Fruit fly (Drosophila melanogaster): ENCODE data around the gene Usp7.

Usp7 gene

DNA sequence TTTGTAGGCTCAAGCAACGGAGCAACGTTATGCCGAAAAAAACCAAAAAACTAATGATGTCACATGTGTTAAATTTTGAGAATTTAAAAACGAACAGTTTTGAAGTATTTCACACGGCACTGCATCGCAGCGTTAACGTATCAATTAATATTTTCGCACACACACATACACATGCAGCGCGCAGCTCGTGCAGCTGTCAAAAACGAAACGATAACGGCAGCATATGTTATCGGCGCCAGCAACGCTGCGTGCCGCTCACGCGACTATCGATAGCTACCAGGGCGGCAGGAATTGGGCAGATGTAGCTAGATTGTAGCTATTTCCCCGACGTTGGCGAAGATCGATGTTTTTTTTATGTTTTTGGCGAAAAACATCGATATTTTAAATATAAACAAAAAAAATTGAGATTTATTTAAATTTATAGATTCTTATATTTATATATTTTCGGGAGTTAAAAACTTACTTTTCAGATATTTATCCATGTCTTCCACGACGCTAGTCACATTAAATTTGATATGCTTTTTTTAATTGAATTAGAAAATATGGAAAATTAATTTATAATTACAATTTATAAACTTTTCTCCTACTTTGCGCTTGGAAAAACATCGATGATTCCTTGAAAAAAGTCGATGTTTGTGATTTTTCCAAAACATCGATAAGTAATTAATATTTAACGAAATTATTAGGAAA is at the start of gene Usp7:
TSS of gene Usp7 (minus strand) at position 208 of the 690 bp plus-strand sequence.
- TF ChIP-seq CG8478 (optimal IDR thresholded peaks at IDR 0.05), result no peak

DNA sequence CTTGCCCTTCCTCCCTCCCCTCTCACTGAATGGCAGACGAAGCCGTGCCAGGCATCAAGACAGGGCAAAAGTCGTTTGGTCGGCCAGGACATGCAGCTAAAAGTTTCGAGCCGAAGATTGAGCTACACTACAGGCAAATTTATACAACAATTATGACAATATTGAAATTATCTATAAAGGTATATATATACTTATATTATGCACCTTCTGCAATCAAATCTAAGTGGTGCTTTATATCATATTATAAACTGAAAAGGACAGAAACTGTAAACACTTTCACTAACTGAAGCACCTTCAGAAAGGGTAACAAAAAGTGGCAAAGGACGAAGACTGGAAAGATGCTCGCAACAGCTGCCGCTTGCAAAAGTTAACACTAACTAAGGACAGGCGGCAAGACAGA is 47.4 kb upstream of the Usp7 start:
- TF ChIP-seq psq (optimal IDR thresholded peaks at IDR 0.05) (no peak), CG8478 (optimal IDR thresholded peaks at IDR 0.05) (no peak), EcR (GFP tag; optimal IDR thresholded peaks at IDR 0.05) (no peak), pan (optimal IDR thresholded peaks at IDR 0.05) (no peak), usp (GFP tag; optimal IDR thresholded peaks at IDR 0.05) (no peak), Dll (optimal IDR thresholded peaks at IDR 0.05) (no peak)

DNA sequence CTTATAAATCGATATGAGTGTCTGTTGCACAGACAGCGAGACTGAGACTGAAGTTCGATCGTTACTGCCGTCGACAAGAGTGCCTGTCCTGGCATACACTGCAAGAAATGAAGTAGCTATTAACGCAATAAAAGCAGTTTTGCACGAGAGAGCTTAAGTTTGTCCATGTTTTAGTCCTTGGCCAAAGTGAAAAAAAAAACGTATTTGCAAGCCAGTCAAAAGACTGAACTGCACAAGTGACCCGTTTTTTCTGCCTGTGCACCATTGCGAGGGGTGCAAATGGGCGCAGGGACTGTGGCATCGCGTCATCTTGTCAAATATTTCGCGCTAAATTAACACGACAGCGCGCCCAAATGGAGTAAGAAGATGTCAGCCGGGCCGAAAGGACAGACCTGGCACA is 46.7 kb upstream of the Usp7 start:
- TF ChIP-seq EcR (GFP tag; optimal IDR thresholded peaks at IDR 0.05) (no peak), psq (optimal IDR thresholded peaks at IDR 0.05) (no peak), pan (optimal IDR thresholded peaks at IDR 0.05) (no peak), CG8478 (optimal IDR thresholded peaks at IDR 0.05) (no peak), Dll (optimal IDR thresholded peaks at IDR 0.05) (no peak), usp (GFP tag; optimal IDR thresholded peaks at IDR 0.05) (no peak)

DNA sequence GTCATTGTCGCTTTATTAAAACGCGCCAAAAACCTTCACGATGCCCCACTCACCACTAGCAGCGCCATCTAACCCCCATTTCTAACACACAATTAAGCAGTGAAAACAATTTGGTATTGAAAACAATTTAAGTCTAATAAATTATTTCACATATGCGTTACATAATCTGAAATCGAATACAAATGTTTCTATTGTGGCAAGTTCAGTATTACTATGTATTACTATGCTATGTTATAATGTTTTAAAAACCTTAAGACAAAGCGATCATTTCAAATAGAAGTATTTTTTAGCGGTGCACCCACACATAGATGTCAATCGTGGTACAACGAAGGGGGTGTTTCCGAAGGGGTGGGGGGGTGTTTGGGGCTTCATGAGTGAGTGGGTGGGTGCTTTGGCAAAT is 44.8 kb upstream of the Usp7 start:
- TF ChIP-seq EcR (GFP tag; optimal IDR thresholded peaks at IDR 0.05) (no peak), psq (optimal IDR thresholded peaks at IDR 0.05) (no peak), CG8478 (optimal IDR thresholded peaks at IDR 0.05) (no peak), Dll (optimal IDR thresholded peaks at IDR 0.05) (no peak)

DNA sequence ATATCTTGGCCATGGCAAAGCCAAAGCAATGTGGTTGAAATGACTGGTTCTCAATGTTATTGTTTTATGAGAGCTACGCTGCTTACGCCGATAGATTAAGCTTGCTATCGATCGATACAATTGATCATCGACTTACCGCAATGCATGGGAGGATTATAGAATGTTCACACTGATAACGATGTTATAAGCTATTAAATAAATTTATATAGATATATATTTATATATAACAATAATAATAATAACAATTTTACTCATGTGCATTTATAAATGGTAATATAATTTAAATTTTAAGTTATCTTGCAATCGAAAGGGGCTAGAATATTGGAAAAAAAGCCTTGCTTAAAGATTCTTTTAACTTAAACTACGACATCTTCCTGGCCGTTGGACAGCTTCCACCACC is 43.9 kb upstream of the Usp7 start, which contains the start of gene moon:
TSS of gene moon (minus strand) at position 101 of the 400 bp plus-strand sequence.
- TF ChIP-seq EcR (GFP tag; optimal IDR thresholded peaks at IDR 0.05) (no peak), psq (optimal IDR thresholded peaks at IDR 0.05) (no peak), Dll (optimal IDR thresholded peaks at IDR 0.05) (no peak), usp (GFP tag; optimal IDR thresholded peaks at IDR 0.05) (no peak)

DNA sequence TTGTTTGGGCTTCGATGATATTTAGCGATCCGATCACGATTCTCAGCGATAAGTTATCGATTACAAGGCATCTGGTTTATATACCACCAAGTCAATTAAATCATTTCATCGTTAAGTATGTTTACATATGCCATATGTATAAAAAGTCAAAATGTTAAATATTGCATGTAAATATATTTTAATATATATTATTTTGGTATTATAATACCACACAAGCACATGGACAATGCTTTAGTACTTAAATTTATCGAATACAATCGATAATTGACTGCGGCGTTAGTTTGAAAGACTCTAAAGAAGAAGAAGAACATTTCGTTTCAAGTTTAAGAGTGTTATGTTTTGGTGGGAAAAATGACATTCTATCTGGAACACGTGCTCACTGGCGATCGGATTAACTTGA is 41.3 kb upstream of the Usp7 start, which contains the start of gene CG34323:
TSS of gene CG34323 (plus strand) at position 301 of the 400 bp plus-strand sequence.
- TF ChIP-seq pan (optimal IDR thresholded peaks at IDR 0.05), result no peak
- TF ChIP-seq usp (GFP tag; optimal IDR thresholded peaks at IDR 0.05), result no peak
- TF ChIP-seq psq (optimal IDR thresholded peaks at IDR 0.05), result no peak
- no peak for TF ChIP-seq CG8478 (optimal IDR thresholded peaks at IDR 0.05)
- TF ChIP-seq EcR (GFP tag; optimal IDR thresholded peaks at IDR 0.05), result no peak
- TF ChIP-seq Dll (optimal IDR thresholded peaks at IDR 0.05), result no peak

DNA sequence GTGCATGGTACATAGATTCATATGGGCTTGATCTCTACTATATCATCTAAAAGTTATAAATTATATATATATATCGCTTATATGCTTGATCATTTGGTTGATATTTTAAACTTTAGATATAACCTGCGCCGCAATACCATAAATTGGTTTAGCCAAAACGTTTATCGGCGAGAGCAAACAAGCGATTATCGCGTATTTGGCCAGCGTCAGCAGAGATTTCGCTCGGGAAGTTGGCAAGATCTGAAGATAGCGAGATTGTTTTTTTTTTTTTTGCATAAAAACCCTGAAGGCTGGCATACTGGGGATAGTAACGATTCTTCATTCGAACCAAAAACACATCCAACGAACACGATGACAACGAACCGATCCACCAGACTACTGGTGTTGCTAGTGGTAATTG is 30.7 kb upstream of the Usp7 start, which contains the start of gene Muc11A:
TSS of gene Muc11A (plus strand) at position 301 of the 400 bp plus-strand sequence.
- TF ChIP-seq Dll (optimal IDR thresholded peaks at IDR 0.05) (no peak), CG8478 (optimal IDR thresholded peaks at IDR 0.05) (no peak)

DNA sequence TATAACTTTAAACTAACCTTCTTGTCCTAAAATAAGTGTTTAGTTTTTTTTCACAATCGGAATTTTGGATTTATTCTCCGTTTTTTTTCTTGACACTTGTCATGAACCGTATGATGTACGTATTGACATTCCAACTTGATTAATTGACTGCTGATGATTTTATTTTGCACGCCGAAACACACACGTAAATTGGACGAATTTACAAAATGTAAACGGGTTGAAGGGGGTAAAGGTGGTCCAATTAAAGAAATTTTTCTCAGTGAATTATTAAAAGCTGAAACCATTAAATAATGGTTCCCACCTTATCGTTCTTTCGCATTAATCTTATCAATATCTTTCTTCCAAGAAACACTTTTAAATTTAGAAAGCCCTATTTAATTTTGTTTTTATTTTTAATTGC is 27.7 kb upstream of the Usp7 start, which contains the start of gene Uch-L5R:
TSS of gene Uch-L5R (minus strand) at position 101 of the 400 bp plus-strand sequence.
- TF ChIP-seq Dll (optimal IDR thresholded peaks at IDR 0.05) (no peak), pan (optimal IDR thresholded peaks at IDR 0.05) (no peak), usp (GFP tag; optimal IDR thresholded peaks at IDR 0.05) (no peak)

DNA sequence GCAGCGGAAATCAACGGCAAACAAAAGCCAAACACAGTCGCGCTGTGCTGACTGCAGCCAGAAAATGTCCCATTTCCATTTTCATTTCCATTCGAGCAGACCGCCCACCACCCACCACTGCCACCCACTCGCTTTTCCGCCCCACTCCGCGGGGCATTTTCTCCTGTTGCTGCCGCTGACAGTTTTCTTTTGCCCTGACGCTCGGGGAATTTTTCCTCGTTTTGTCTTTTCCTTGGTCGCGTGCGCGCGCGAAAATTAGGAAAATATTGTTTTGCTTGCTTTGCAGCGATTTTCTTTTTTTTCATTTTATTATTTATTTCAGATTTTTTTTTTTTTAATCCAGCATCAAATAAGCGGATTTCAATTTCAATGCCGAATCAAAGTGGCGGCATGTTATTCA is 21.5 kb upstream of the Usp7 start:
- no peak for TF ChIP-seq usp (GFP tag; optimal IDR thresholded peaks at IDR 0.05)
- no peak for TF ChIP-seq pan (optimal IDR thresholded peaks at IDR 0.05)
- TF ChIP-seq CG8478 (optimal IDR thresholded peaks at IDR 0.05), result no peak
- TF ChIP-seq psq (optimal IDR thresholded peaks at IDR 0.05), result no peak
- TF ChIP-seq EcR (GFP tag; optimal IDR thresholded peaks at IDR 0.05), result no peak
- no peak for TF ChIP-seq Dll (optimal IDR thresholded peaks at IDR 0.05)

DNA sequence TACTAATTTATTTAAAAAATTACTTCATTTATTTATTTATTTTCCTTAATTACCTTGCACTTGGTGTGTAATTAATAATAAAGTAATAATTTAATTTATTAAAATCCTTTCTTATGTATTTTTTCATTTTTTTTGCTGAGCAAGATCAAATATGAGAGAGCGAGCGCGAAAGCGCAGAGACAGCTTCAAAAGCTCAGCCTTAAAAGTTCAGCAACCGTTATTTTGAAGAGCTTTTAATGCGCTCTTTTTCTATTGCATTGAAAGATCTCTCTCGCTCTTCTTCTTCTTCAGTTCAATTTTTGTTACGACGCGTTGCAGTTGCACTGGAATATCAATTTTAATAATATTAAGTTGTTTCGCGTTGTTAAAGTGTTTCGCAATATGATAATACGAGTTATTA is 14.6 kb upstream of the Usp7 start, which contains the start of gene Ten-a:
TSS of gene Ten-a (plus strand) at position 301 of the 400 bp plus-strand sequence.
- TF ChIP-seq pan (optimal IDR thresholded peaks at IDR 0.05), result no peak
- no peak for TF ChIP-seq CG8478 (optimal IDR thresholded peaks at IDR 0.05)
- no peak for TF ChIP-seq usp (GFP tag; optimal IDR thresholded peaks at IDR 0.05)
- TF ChIP-seq Dll (optimal IDR thresholded peaks at IDR 0.05), result no peak
- TF ChIP-seq EcR (GFP tag; optimal IDR thresholded peaks at IDR 0.05), result no peak
- TF ChIP-seq psq (optimal IDR thresholded peaks at IDR 0.05), result no peak

DNA sequence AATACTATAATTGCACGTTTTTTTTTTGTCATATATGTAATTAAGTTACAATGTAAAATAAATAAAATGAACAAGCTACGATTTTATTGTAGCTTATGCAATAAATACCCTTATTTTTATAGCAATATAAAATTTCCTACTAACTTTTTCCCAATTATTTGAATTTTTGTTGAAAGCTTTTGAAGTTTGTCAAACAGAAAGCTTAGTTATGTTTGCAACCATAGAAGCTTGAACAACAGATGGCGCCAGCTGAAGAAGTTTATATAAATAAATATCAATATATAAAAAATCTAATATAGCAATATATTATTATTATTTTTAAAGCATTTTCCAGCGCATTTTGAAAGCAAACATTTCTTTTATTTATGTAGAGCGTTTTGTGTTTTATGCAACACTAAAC is 6.4 kb upstream of the Usp7 start:
- no peak for TF ChIP-seq usp (GFP tag; optimal IDR thresholded peaks at IDR 0.05)
- no peak for TF ChIP-seq pan (optimal IDR thresholded peaks at IDR 0.05)
- TF ChIP-seq CG8478 (optimal IDR thresholded peaks at IDR 0.05), result no peak
- no peak for TF ChIP-seq Dll (optimal IDR thresholded peaks at IDR 0.05)
- no peak for TF ChIP-seq EcR (GFP tag; optimal IDR thresholded peaks at IDR 0.05)
- no peak for TF ChIP-seq psq (optimal IDR thresholded peaks at IDR 0.05)

DNA sequence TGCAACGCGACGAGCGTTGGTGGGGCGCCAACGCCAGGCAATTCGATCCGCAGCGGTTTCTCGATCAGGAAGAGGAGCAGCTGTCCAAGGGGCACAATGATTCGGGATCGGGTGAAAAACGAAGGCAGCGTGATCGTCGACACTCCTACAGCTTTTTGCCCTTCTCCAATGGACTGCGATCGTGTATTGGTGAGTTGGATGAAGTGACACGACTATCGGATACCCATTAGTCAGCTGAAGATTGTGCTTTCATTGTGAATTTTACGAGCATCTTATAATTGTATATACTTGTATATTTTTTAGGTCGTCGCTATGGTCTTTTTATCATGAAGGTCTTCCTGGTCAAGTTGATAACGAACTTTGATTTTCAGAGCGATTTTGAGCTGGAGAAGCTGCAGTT is 5.9 kb upstream of the Usp7 start:
- no peak for TF ChIP-seq pan (optimal IDR thresholded peaks at IDR 0.05)
- no peak for TF ChIP-seq EcR (GFP tag; optimal IDR thresholded peaks at IDR 0.05)
- TF ChIP-seq CG8478 (optimal IDR thresholded peaks at IDR 0.05), result no peak
- no peak for TF ChIP-seq Dll (optimal IDR thresholded peaks at IDR 0.05)
- TF ChIP-seq usp (GFP tag; optimal IDR thresholded peaks at IDR 0.05), result no peak
- no peak for TF ChIP-seq psq (optimal IDR thresholded peaks at IDR 0.05)

DNA sequence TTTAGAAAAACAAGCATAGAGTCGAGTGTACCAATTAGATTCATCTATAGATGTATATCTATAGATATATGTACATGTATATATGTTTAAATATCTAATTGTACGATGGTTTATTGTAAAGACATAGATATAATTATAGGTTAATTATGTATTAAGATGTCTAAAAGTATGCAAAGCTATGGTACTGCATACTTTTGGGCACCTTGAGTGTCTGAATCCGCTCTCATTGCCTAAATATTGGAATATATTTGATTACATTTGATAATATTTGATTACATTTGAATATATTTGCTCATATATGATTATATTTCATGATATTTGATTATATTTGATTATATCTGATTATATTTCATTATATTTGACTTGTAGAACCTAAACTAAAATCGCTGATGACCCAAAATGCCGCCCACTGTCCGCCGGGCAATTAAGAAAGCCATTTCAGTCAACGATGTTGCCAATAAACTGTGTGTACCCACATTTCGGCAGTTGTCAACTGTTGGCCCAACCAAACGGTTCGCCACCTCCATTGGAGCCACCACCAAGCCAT is 3.4 kb upstream of the Usp7 start, which contains the start of gene Cyp318a1:
TSS of gene Cyp318a1 (plus strand) at position 497 of the 547 bp plus-strand sequence.
- TF ChIP-seq CG8478 (optimal IDR thresholded peaks at IDR 0.05), result no peak
- TF ChIP-seq EcR (GFP tag; optimal IDR thresholded peaks at IDR 0.05), result no peak
- TF ChIP-seq psq (optimal IDR thresholded peaks at IDR 0.05), result no peak
- no peak for TF ChIP-seq pan (optimal IDR thresholded peaks at IDR 0.05)
- no peak for TF ChIP-seq usp (GFP tag; optimal IDR thresholded peaks at IDR 0.05)
- no peak for TF ChIP-seq Dll (optimal IDR thresholded peaks at IDR 0.05)
